Fruit fly (Drosophila melanogaster): ENCODE measurements around the gene CG11594.

The CG11594 gene

DNA sequence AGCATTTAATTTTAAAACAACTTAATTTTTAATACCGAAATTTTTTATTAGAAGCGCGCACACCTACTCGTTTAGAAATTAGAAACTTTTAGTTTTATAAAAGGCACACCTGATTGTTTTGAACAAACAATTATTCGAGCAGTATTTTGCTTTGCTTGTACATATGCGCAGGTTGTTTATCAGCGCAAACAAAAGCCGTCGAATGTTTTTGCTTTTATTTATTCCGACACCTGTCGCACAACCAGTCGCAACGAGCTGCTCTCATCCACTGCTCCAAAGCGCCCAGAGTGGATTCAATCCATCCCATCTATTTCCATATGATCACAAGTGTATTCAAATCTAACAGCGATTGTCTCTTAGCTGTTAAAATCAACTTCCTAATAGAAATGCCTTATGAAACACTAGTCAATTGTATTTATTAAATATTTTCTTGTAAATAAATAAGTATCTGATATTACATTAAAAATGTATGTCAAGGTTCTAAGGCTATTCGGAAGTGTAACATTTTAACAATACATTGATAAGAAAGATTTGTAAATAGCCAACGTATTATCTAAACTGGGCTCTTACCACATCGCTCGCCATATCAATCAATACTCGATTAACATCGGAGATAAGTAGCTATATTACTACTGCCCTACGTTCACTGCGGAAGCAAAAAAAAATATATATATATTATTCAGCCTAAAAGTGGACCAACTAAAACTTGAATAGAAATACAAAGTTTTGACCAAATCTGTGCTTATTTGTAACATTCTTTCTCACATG lies at the start of gene CG11594:
Gene CG11594, minus strand, starts transcription at position 274 of the 768 bp plus-strand sequence.
- no peak for TF ChIP-seq eg (GFP tag; IDR thresholded peaks at IDR 0.05)
- TF ChIP-seq Sox14 (GFP tag; optimal IDR thresholded peaks at IDR 0.05) = no peak
- TF ChIP-seq vri (GFP tag; optimal IDR thresholded peaks at IDR 0.05) = peak; percentile 66
- TF ChIP-seq CG1621 (tag; optimal IDR thresholded peaks at IDR 0.05) = no peak
- TF ChIP-seq Sox15 (GFP tag; optimal IDR thresholded peaks at IDR 0.05) = no peak
- TF ChIP-seq CG9139 (GFP tag; optimal IDR thresholded peaks at IDR 0.05) = no peak
- TF ChIP-seq Smox (GFP tag; optimal IDR thresholded peaks at IDR 0.05) = no peak
- no peak for TF ChIP-seq Blimp-1 (GFP tag; optimal IDR thresholded peaks at IDR 0.05)
- peak; percentile 91 for TF ChIP-seq fkh (GFP tag; optimal IDR thresholded peaks at IDR 0.05)
- TF ChIP-seq cyc (GFP tag; optimal IDR thresholded peaks at IDR 0.05) = no peak

DNA sequence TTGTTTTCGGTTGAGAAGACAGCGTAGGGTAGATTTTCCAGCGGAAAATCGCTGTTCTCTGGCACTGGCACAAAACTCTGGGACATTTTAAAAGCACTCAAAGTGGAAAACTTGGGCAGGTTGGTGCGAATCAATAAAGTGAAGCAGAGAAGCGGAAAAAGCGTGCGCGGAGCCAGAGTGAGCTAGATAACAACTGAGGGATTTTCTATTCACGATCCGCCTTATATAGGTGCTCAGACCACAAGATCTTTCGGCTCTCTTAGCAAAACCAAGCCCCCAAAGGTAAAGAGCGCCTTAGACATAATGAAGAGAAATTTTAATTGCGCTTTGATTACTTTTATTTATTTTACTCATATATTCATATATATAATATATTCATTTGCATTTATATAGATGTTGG lies 47.9 kb upstream of the CG11594 start, which contains the start of gene Faa:
Gene Faa, minus strand, starts transcription at position 200 of the 400 bp plus-strand sequence.
- TF ChIP-seq eg (GFP tag; IDR thresholded peaks at IDR 0.05) (peak; percentile 22; the same call in 1 of the 3 replicates), CG15336 (GFP tag; IDR thresholded peaks at IDR 0.05) (0 out of 2 replicates have a peak, but pooled peaks have one; percentile 11), CG6276 (GFP tag; optimal IDR thresholded peaks at IDR 0.05) (no peak), svp (GFP tag) (peak; percentile 42)

DNA sequence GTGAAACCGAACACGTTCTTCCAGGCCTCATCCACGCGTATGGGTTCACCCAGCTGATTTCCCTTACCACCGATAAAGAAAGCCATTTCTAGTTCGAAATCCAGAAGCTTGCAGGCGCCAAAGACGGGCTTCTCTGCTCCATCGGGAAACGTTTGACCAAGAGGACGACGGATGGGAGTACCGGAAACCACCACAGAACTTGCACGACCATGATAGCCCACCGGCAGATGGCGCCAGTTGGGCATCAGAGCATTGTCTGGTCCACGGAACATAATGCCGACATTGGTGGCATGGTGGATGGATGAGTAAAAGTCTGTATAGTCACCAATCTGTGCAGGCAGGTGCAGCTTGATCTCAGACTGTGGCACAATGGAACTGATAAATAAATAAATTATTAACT lies 46.9 kb upstream of the CG11594 start:
- TF ChIP-seq Sox102F (GFP tag; optimal IDR thresholded peaks at IDR 0.05) (no peak), CG6163 (GFP tag; IDR thresholded peaks at IDR 0.05) (no peak), lz (GFP tag; optimal IDR thresholded peaks at IDR 0.05) (no peak), CG4318 (GFP tag; optimal IDR thresholded peaks at IDR 0.05) (no peak), eg (GFP tag; IDR thresholded peaks at IDR 0.05) (no peak), Eip75B (GFP tag; optimal IDR thresholded peaks at IDR 0.05) (no peak), Eip93F (GFP tag; optimal IDR thresholded peaks at IDR 0.05) (no peak), Ets21C (GFP tag; optimal IDR thresholded peaks at IDR 0.05) (no peak), Ets96B (tag; optimal IDR thresholded peaks at IDR 0.05) (no peak), fd85E (GFP tag; optimal IDR thresholded peaks at IDR 0.05) (no peak), Eip78C (GFP tag) (no peak), Hr4 (GFP tag; optimal IDR thresholded peaks at IDR 0.05) (no peak), fd59A (GFP tag; optimal IDR thresholded peaks at IDR 0.05) (no peak), CG16779 (tag; optimal IDR thresholded peaks at IDR 0.05) (no peak), CG6276 (GFP tag; optimal IDR thresholded peaks at IDR 0.05) (no peak), Sox15 (GFP tag; optimal IDR thresholded peaks at IDR 0.05) (no peak)

DNA sequence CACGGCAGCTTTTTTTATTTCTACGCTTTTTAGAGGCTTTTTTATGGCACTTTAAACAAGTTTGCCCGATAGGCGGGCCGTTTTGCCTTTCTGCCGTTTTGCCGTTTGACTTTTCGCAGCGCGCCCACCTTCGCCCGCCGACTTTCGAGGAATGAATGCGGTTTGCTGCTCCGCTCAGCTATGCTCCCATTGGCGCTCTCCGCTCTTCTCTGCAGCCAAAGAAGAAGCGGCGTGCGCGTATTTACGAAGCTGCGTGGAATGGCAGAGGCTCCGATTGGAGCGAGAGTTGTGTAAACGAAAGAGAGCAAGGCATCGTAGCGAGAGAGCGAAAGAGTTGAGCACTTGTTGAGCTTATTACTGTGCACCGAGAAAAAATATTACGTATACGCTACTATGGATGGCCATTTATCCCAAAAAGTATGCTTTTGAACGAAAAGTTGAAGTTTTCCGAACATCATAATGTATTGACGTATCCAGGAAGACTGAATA lies 45.8 kb upstream of the CG11594 start, which contains the start of gene wit:
Gene wit, minus strand, starts transcription at position 157 of the 489 bp plus-strand sequence.
- TF ChIP-seq CG6163 (GFP tag; IDR thresholded peaks at IDR 0.05) = peak; percentile 55; the same call in 1 of the 3 replicates
- peak; percentile 21 for TF ChIP-seq fkh (GFP tag; optimal IDR thresholded peaks at IDR 0.05)
- no peak for TF ChIP-seq CG11902 (GFP tag; optimal IDR thresholded peaks at IDR 0.05)
- no peak for TF ChIP-seq CG4318 (GFP tag; optimal IDR thresholded peaks at IDR 0.05)
- peak; percentile 31 for TF ChIP-seq Smox (GFP tag; optimal IDR thresholded peaks at IDR 0.05)
- no peak for TF ChIP-seq CG10669 (GFP tag; optimal IDR thresholded peaks at IDR 0.05)
- peak; percentile 85 for TF ChIP-seq svp (GFP tag)
- peak; percentile 32 for TF ChIP-seq dsx (GFP tag; optimal IDR thresholded peaks at IDR 0.05; ENCODE audit: poor library complexity, severe bottlenecking)
- TF ChIP-seq CG8632 (GFP tag; optimal IDR thresholded peaks at IDR 0.05) = no peak
- no peak for TF ChIP-seq Sox15 (GFP tag; optimal IDR thresholded peaks at IDR 0.05)
- peak; percentile 3 for TF ChIP-seq Hr39 (GFP tag; optimal IDR thresholded peaks at IDR 0.05)
- TF ChIP-seq fd85E (GFP tag; optimal IDR thresholded peaks at IDR 0.05) = no peak
- TF ChIP-seq Ets96B (tag; optimal IDR thresholded peaks at IDR 0.05) = no peak
- TF ChIP-seq fd59A (GFP tag; optimal IDR thresholded peaks at IDR 0.05) = no peak
- peak; percentile 35 to 43 for TF ChIP-seq ss (GFP tag; optimal IDR thresholded peaks at IDR 0.05)
- TF ChIP-seq cyc (GFP tag; optimal IDR thresholded peaks at IDR 0.05) = no peak
- TF ChIP-seq CG7368 (GFP tag; optimal IDR thresholded peaks at IDR 0.05) = no peak
- peak; percentile 58 for TF ChIP-seq CG6276 (GFP tag; optimal IDR thresholded peaks at IDR 0.05)
- TF ChIP-seq Sox14 (GFP tag; optimal IDR thresholded peaks at IDR 0.05) = peak; percentile 29
- no peak for TF ChIP-seq salr (GFP tag; optimal IDR thresholded peaks at IDR 0.05)
- TF ChIP-seq net (GFP tag; optimal IDR thresholded peaks at IDR 0.05) = peak; percentile 38
- TF ChIP-seq dac (GFP tag; optimal IDR thresholded peaks at IDR 0.05) = no peak
- TF ChIP-seq CG3919 (GFP tag; optimal IDR thresholded peaks at IDR 0.05) = peak; percentile 63
- peak; percentile 11 for TF ChIP-seq CG6792 (GFP tag; optimal IDR thresholded peaks at IDR 0.05)
- TF ChIP-seq lz (GFP tag; optimal IDR thresholded peaks at IDR 0.05) = peak; percentile 24
- TF ChIP-seq OdsH (GFP tag; optimal IDR thresholded peaks at IDR 0.05) = peak; percentile 5
- TF ChIP-seq CG6854 (GFP tag; optimal IDR thresholded peaks at IDR 0.05) = peak; percentile 87
- TF ChIP-seq CG15336 (GFP tag; IDR thresholded peaks at IDR 0.05) = peak; percentile 69; the same call in 1 of the 2 replicates
- TF ChIP-seq CG11294 (GFP tag; IDR thresholded peaks at IDR 0.05) = no peak
- TF ChIP-seq CG8319 (GFP tag; optimal IDR thresholded peaks at IDR 0.05) = no peak
- peak; percentile 70 for TF ChIP-seq vri (GFP tag; optimal IDR thresholded peaks at IDR 0.05)
